Worm (Caenorhabditis elegans) whole organism, young adult: ENCODE results near the gene dpy-3.

Experiments used
- B0019.2 ChIP-seq: fragments of 200-800 bp; sonication (Bioruptor generic); conservative IDR thresholded peaks from 2 replicates; pipeline ENCODE4 v1.3.6; 2022; ENCODE audit warnings: missing genetic modification reagents, missing genetic modification characterization, missing compliant biosample characterization
- B0261.1 ChIP-seq: sonication (generic microtip); optimal IDR thresholded peaks from 2 replicates; lab custom pipeline; 2016; ENCODE audit warnings: mild to moderate bottlenecking, missing genetic modification characterization, moderate library complexity, missing compliant biosample characterization
- B0336.3 ChIP-seq: fragments of 200-800 bp; sonication (Bioruptor generic); IDR thresholded peaks from 2 replicates; pipeline ENCODE4 v1.3.6; 2022; ENCODE audit warnings: missing genetic modification characterization, missing compliant biosample characterization
- F22D6.2 ChIP-seq: sonication (generic microtip); optimal IDR thresholded peaks from 2 replicates; lab custom pipeline; 2016; ENCODE audit warnings: mild to moderate bottlenecking, missing genetic modification characterization, missing compliant biosample characterization
- F39B2.1 ChIP-seq: fragments of 200-800 bp; sonication (Bioruptor generic); IDR thresholded peaks from 2 replicates; pipeline ENCODE4 v1.3.6; 2022; ENCODE audit warnings: missing genetic modification reagents, missing genetic modification characterization, missing compliant biosample characterization
- F55B11.4 ChIP-seq: sonication (generic microtip); optimal IDR thresholded peaks from 2 replicates; lab custom pipeline; 2016; ENCODE audit warnings: missing compliant biosample characterization, missing genetic modification characterization, borderline replicate concordance; ENCODE audit not compliant: insufficient read depth
- T07F8.4 ChIP-seq: sonication (generic microtip); optimal IDR thresholded peaks from 2 replicates; lab custom pipeline; 2016; ENCODE audit warnings: mild to moderate bottlenecking, missing genetic modification characterization, moderate library complexity, missing compliant biosample characterization
- T26A5.8 ChIP-seq: sonication (generic microtip); optimal IDR thresholded peaks from 2 replicates; lab custom pipeline; 2016; ENCODE audit warnings: missing genetic modification characterization, missing compliant biosample characterization
- athp-1 ChIP-seq: sonication (generic microtip); optimal IDR thresholded peaks from 2 replicates; lab custom pipeline; 2017; ENCODE audit warnings: mild to moderate bottlenecking, missing genetic modification characterization, missing compliant biosample characterization
- attf-6 ChIP-seq: fragments of 200-800 bp; sonication (Bioruptor generic); IDR thresholded peaks from 2 replicates; pipeline ENCODE4 v1.3.6; 2022; ENCODE audit warnings: missing genetic modification reagents, missing genetic modification characterization, missing compliant biosample characterization
- bed-1 ChIP-seq: fragments of 200-800 bp; sonication (Bioruptor generic); IDR thresholded peaks from 2 replicates; pipeline ENCODE4 v1.3.6; 2022; ENCODE audit warnings: missing genetic modification reagents, missing genetic modification characterization, missing compliant biosample characterization
- ccch-3 ChIP-seq: fragments of 200-800 bp; sonication (Bioruptor generic); optimal IDR thresholded peaks from 2 replicates; lab custom pipeline; 2018; ENCODE audit warnings: mild to moderate bottlenecking, missing genetic modification characterization, missing compliant biosample characterization
- ceh-58 ChIP-seq: fragments of 200-800 bp; sonication (Bioruptor generic); IDR thresholded peaks from 2 replicates; pipeline ENCODE4 v1.3.6; 2022; ENCODE audit warnings: missing genetic modification characterization, missing compliant biosample characterization
- ceh-79 ChIP-seq: sonication (generic microtip); optimal IDR thresholded peaks from 2 replicates; lab custom pipeline; 2017; ENCODE audit warnings: mild to moderate bottlenecking, missing genetic modification characterization, missing compliant biosample characterization
- ceh-91 ChIP-seq: fragments of 200-800 bp; sonication (Bioruptor generic); IDR thresholded peaks from 2 replicates; pipeline ENCODE4 v1.3.6; 2022; ENCODE audit warnings: missing genetic modification reagents, missing genetic modification characterization, missing compliant biosample characterization
- dox-1 ChIP-seq: fragments of 200-800 bp; sonication (Bioruptor generic); IDR thresholded peaks from 2 replicates; pipeline ENCODE4 v1.3.6; 2022; ENCODE audit warnings: missing genetic modification reagents, missing genetic modification characterization, missing compliant biosample characterization
- dpff-1 ChIP-seq: sonication (generic microtip); optimal IDR thresholded peaks from 2 replicates; lab custom pipeline; 2017; ENCODE audit warnings: mild to moderate bottlenecking, missing genetic modification characterization, missing compliant biosample characterization
- egrh-3 ChIP-seq: fragments of 200-800 bp; sonication (Bioruptor generic); IDR thresholded peaks from 2 replicates; pipeline ENCODE4 v1.3.6; 2022; ENCODE audit warnings: missing genetic modification reagents, missing genetic modification characterization, missing compliant biosample characterization
- him-1 ChIP-seq: sonication (generic microtip); optimal IDR thresholded peaks from 2 replicates; lab custom pipeline; 2016; ENCODE audit warnings: missing genotype, missing genetic modification reagents, missing genetic modification characterization, missing compliant biosample characterization
- hmg-1.2 ChIP-seq: fragments of 200-800 bp; sonication (Bioruptor generic); IDR thresholded peaks from 2 replicates; pipeline ENCODE4 v1.3.6; 2022; ENCODE audit warnings: missing genetic modification reagents, missing genetic modification characterization, missing compliant biosample characterization
- let-526 ChIP-seq: fragments of 200-800 bp; sonication (Bioruptor generic); IDR thresholded peaks from 2 replicates; pipeline ENCODE4 v1.3.6; 2022; ENCODE audit warnings: missing genetic modification reagents, missing genetic modification characterization, missing compliant biosample characterization
- madf-3 ChIP-seq: fragments of 200-800 bp; sonication (Bioruptor generic); IDR thresholded peaks from 2 replicates; pipeline ENCODE4 v1.3.6; 2022; ENCODE audit warnings: missing genetic modification reagents, missing genetic modification characterization, missing compliant biosample characterization
- mes-4 ChIP-seq: sonication (generic microtip); optimal IDR thresholded peaks from 2 replicates; lab custom pipeline; 2016; ENCODE audit warnings: missing genotype, missing genetic modification characterization, missing compliant biosample characterization
- nfya-2 ChIP-seq: fragments of 200-800 bp; sonication (Bioruptor generic); IDR thresholded peaks from 2 replicates; pipeline ENCODE4 v1.3.6; 2022; ENCODE audit warnings: missing genetic modification reagents, missing genetic modification characterization, missing compliant biosample characterization
- nfyb-1 ChIP-seq: fragments of 200-800 bp; sonication (Bioruptor generic); IDR thresholded peaks from 2 replicates; pipeline ENCODE4 v1.3.6; 2022; ENCODE audit warnings: missing genetic modification reagents, missing genetic modification characterization, missing compliant biosample characterization
- nhr-80 ChIP-seq: sonication (generic microtip); optimal IDR thresholded peaks from 2 replicates; lab custom pipeline; 2016; ENCODE audit warnings: missing genetic modification characterization, missing compliant biosample characterization
- snpc-4 ChIP-seq, 5 experiments: fragments of 150-350 bp in 1 of 5; sonication (generic microtip) in 4 of 5; optimal IDR thresholded peaks; 2 replicates each; lab custom pipeline; 2014 to 2018; ENCODE audit warnings: missing genetic modification characterization in 5 of 5, missing biosample characterization in 3 of 5, antibody characterized with exemption in 2 of 5, mild to moderate bottlenecking in 2 of 5, missing compliant biosample characterization in 2 of 5, missing genotype in 2 of 5, moderate library complexity in 2 of 5, missing genetic modification reagents in 1 of 5
- tbp1 ChIP-seq: fragments of 200-800 bp; sonication (Bioruptor generic); optimal IDR thresholded peaks from 2 replicates; lab custom pipeline; 2018; ENCODE audit warnings: mild to moderate bottlenecking, missing genetic modification characterization, missing compliant biosample characterization
- tbx-9 ChIP-seq: sonication (generic microtip); optimal IDR thresholded peaks from 2 replicates; lab custom pipeline; 2016; ENCODE audit warnings: borderline replicate concordance, missing genetic modification characterization, inconsistent platforms, missing compliant biosample characterization
- tlf-1 ChIP-seq: fragments of 200-800 bp; sonication (Bioruptor generic); optimal IDR thresholded peaks from 2 replicates; lab custom pipeline; 2018; ENCODE audit warnings: mild to moderate bottlenecking, missing genetic modification characterization, missing compliant biosample characterization
- ztf-18 ChIP-seq: sonication (generic microtip); optimal IDR thresholded peaks from 2 replicates; lab custom pipeline; 2016; ENCODE audit warnings: missing genotype, mild to moderate bottlenecking, missing genetic modification characterization, missing compliant biosample characterization
- ztf-22 ChIP-seq: fragments of 200-800 bp; sonication (Bioruptor generic); optimal IDR thresholded peaks from 2 replicates; lab custom pipeline; 2018; ENCODE audit warnings: mild to moderate bottlenecking, missing genetic modification characterization, moderate library complexity, missing compliant biosample characterization
- ztf-3 ChIP-seq: fragments of 200-800 bp; sonication (Bioruptor generic); optimal IDR thresholded peaks from 2 replicates; lab custom pipeline; 2018; ENCODE audit warnings: mild to moderate bottlenecking, missing genetic modification characterization, missing compliant biosample characterization

dpy-3 gene

ce11 chrX:2116304-2116867, 29.1 kb downstream of the dpy-3 start:
- TF ChIP-seq dox-1 (peak; percentile 47; the same call in 1 of the 2 replicates), ceh-58 (GFP tag; lab: Robert Waterston, UW) (0 out of 2 replicates have a peak, but pooled peaks have one; percentile 40), egrh-3 (no peak), F39B2.1 (no peak)

- TF ChIP-seq nfyb-1 (no peak), T07F8.4 (tag; lab: Kevin White, UChicago) (no peak), tbp1 (GFP tag; lab: Kevin White, UChicago) (no peak), hmg-1.2 (GFP tag; lab: Robert Waterston, UW) (no peak), him-1 (tag; lab: Kevin White, UChicago) (no peak), nhr-80 (tag; lab: Kevin White, UChicago) (no peak), F55B11.4 (tag; lab: Kevin White, UChicago) (no peak), B0336.3 (GFP tag; lab: Robert Waterston, UW) (no peak), ceh-91 (GFP tag; lab: Robert Waterston, UW) (no peak), ztf-3 (no peak), let-526 (GFP tag; lab: Robert Waterston, UW) (no peak), T26A5.8 (tag; lab: Kevin White, UChicago) (no peak), ztf-18 (tag; lab: Kevin White, UChicago) (no peak), nfya-2 (GFP tag; lab: Robert Waterston, UW) (no peak), athp-1 (tag; lab: Kevin White, UChicago) (no peak)
These were observed 31.3 kb downstream of the dpy-3 start for ce11 chrX:2114171-2114570.

ce11 chrX:2113004-2113403, 32.4 kb downstream of the dpy-3 start, which contains the start of gene bus-5:
TSS of gene bus-5 (minus strand) at chrX:2113104.
- no peak for TF ChIP-seq mes-4
- no peak for TF ChIP-seq hmg-1.2 (GFP tag; lab: Robert Waterston, UW)
- no peak for TF ChIP-seq dox-1
- TF ChIP-seq snpc-4 (GFP tag; optimal IDR thresholded peaks at IDR 0.05; lab: Kevin White, UChicago), result no peak
- no peak for TF ChIP-seq snpc-4 (tag; optimal IDR thresholded peaks at IDR 0.05; lab: Kevin White, UChicago)
- TF ChIP-seq T26A5.8 (tag; lab: Kevin White, UChicago), result no peak
- no peak for TF ChIP-seq attf-6 (GFP tag; lab: Robert Waterston, UW)
- no peak for TF ChIP-seq ccch-3
- no peak for TF ChIP-seq B0019.2
- no peak for TF ChIP-seq B0261.1 (tag; lab: Kevin White, UChicago)
- TF ChIP-seq ceh-79, result no peak
- no peak for TF ChIP-seq bed-1 (GFP tag; lab: Robert Waterston, UW)
- no peak for TF ChIP-seq madf-3 (GFP tag; lab: Robert Waterston, UW)
- no peak for TF ChIP-seq F22D6.2 (tag; lab: Kevin White, UChicago)
- TF ChIP-seq, all 124 proteins: peak for 0

ce11 chrX:2110603-2111327, 34.7 kb downstream of the dpy-3 start:
- TF ChIP-seq tlf-1 (GFP tag; lab: Kevin White, UChicago), result no peak
- no peak for TF ChIP-seq ztf-22 (GFP tag; lab: Kevin White, UChicago)
- no peak for TF ChIP-seq dpff-1 (tag; lab: Kevin White, UChicago)
- no peak for TF ChIP-seq tbx-9 (tag; lab: Kevin White, UChicago)
- TF ChIP-seq, all 124 proteins: peak for 0
